Worm (Caenorhabditis elegans): Measurements from ENCODE around the gene F16G10.8.

- no peak for TF ChIP-seq lsy-12 (tag; optimal IDR thresholded peaks at IDR 0.05)
- TF ChIP-seq ama-1 (optimal IDR thresholded peaks at IDR 0.05) = no peak
- TF ChIP-seq nhr-237 (tag; optimal IDR thresholded peaks at IDR 0.05) = no peak
- TF ChIP-seq R02D3.7 (tag; optimal IDR thresholded peaks at IDR 0.05) = no peak
- TF ChIP-seq fkh-10 (GFP tag; optimal IDR thresholded peaks at IDR 0.05) = no peak
- TF ChIP-seq unc-62 (GFP tag; optimal IDR thresholded peaks at IDR 0.05) = no peak
- TF ChIP-seq zag-1 (tag; optimal IDR thresholded peaks at IDR 0.05) = no peak
- no peak for TF ChIP-seq pqm-1 (tag; optimal IDR thresholded peaks at IDR 0.05)
- TF ChIP-seq nhr-12 (tag; optimal IDR thresholded peaks at IDR 0.05) = no peak
Observed at ce11 chrII:2399810-2400209, 16.6 kb upstream of the F16G10.8 start.

Measured in whole organism, L3 larva.